Worm (Caenorhabditis elegans) whole organism, late embryonic: ENCODE data around the gene M7.12.

Experiments used
- K09A11.1 ChIP-seq: sonication (generic microtip); optimal IDR thresholded peaks from 2 replicates; lab custom pipeline; 2017; ENCODE audit warnings: antibody characterized with exemption, mild to moderate bottlenecking, missing genetic modification characterization, missing compliant biosample characterization; ENCODE audit not compliant: insufficient read depth
- Y22D7AL.16 ChIP-seq: sonication (generic microtip); optimal IDR thresholded peaks from 2 replicates; lab custom pipeline; 2016; ENCODE audit warnings: missing genetic modification characterization, missing compliant biosample characterization
- ahr-1 ChIP-seq: sonication (generic microtip); optimal IDR thresholded peaks from 2 replicates; lab custom pipeline; 2016; ENCODE audit warnings: missing genetic modification characterization, missing compliant biosample characterization
- ceh-14 ChIP-seq: sonication (generic microtip); optimal IDR thresholded peaks from 2 replicates; lab custom pipeline; 2016; ENCODE audit warnings: missing genotype, missing genetic modification characterization, missing compliant biosample characterization
- ceh-19 ChIP-seq: fragments of 200-800 bp; sonication (Bioruptor generic); optimal IDR thresholded peaks from 2 replicates; lab custom pipeline; 2018; ENCODE audit warnings: mild to moderate bottlenecking, missing genetic modification characterization, missing compliant biosample characterization
- ceh-30 ChIP-seq: fragments of 150-350 bp; optimal IDR thresholded peaks from 2 replicates; lab custom pipeline; 2014; ENCODE audit warnings: missing biosample characterization, missing genetic modification characterization
- ceh-31 ChIP-seq: sonication (generic microtip); optimal IDR thresholded peaks from 2 replicates; lab custom pipeline; 2016; ENCODE audit warnings: missing genetic modification characterization, missing compliant biosample characterization
- ceh-34 ChIP-seq: sonication (generic microtip); optimal IDR thresholded peaks from 2 replicates; lab custom pipeline; 2016; ENCODE audit warnings: mild to moderate bottlenecking, missing genetic modification characterization, missing compliant biosample characterization
- ceh-45 ChIP-seq: fragments of 200-800 bp; sonication (Bioruptor generic); IDR thresholded peaks from 2 replicates; pipeline ENCODE4 v1.3.6; 2022; ENCODE audit warnings: missing genetic modification reagents, missing genetic modification characterization, missing compliant biosample characterization
- ceh-48 ChIP-seq: sonication (generic microtip); optimal IDR thresholded peaks from 2 replicates; lab custom pipeline; 2016; ENCODE audit warnings: missing genetic modification characterization, inconsistent platforms, missing compliant biosample characterization
- ceh-6 ChIP-seq: fragments of 200-800 bp; sonication (Bioruptor generic); optimal IDR thresholded peaks from 2 replicates; lab custom pipeline; 2018; ENCODE audit warnings: mild to moderate bottlenecking, missing genetic modification characterization, missing compliant biosample characterization
- dmd-4 ChIP-seq: sonication (generic microtip); optimal IDR thresholded peaks from 2 replicates; lab custom pipeline; 2016; ENCODE audit warnings: borderline replicate concordance, missing genetic modification characterization, missing compliant biosample characterization
- dve-1 ChIP-seq: sonication (generic microtip); optimal IDR thresholded peaks from 2 replicates; lab custom pipeline; 2017; ENCODE audit warnings: antibody characterized with exemption, mild to moderate bottlenecking, missing genetic modification characterization, missing compliant biosample characterization
- elt-2 ChIP-seq: sonication (generic microtip); optimal IDR thresholded peaks from 2 replicates; lab custom pipeline; 2016; ENCODE audit warnings: missing genetic modification reagents, missing genetic modification characterization, missing compliant biosample characterization
- elt-4 ChIP-seq: sonication (generic microtip); optimal IDR thresholded peaks from 2 replicates; lab custom pipeline; 2016; ENCODE audit warnings: missing genetic modification characterization, missing compliant biosample characterization
- ets-4 ChIP-seq: sonication (generic microtip); optimal IDR thresholded peaks from 2 replicates; lab custom pipeline; 2016; ENCODE audit warnings: missing genetic modification characterization, missing compliant biosample characterization
- fkh-10 ChIP-seq: fragments of 150-350 bp; optimal IDR thresholded peaks from 2 replicates; lab custom pipeline; 2014; ENCODE audit warnings: missing biosample characterization, missing genetic modification reagents, missing genetic modification characterization
- hlh-15 ChIP-seq: sonication (generic microtip); optimal IDR thresholded peaks from 2 replicates; lab custom pipeline; 2016; ENCODE audit warnings: missing genetic modification characterization, missing compliant biosample characterization
- hlh-6 ChIP-seq: sonication (generic microtip); optimal IDR thresholded peaks from 2 replicates; lab custom pipeline; 2016; ENCODE audit warnings: missing genotype, missing genetic modification characterization, missing compliant biosample characterization
- lim-6 ChIP-seq: sonication (generic microtip); optimal IDR thresholded peaks from 2 replicates; lab custom pipeline; 2016; ENCODE audit warnings: missing genetic modification characterization, missing compliant biosample characterization
- lin-11 ChIP-seq: fragments of 200-800 bp; sonication (Bioruptor generic); optimal IDR thresholded peaks from 2 replicates; lab custom pipeline; 2018; ENCODE audit warnings: mild to moderate bottlenecking, missing genetic modification characterization, missing compliant biosample characterization
- nfya-1 ChIP-seq: sonication (generic microtip); optimal IDR thresholded peaks from 2 replicates; lab custom pipeline; 2017; ENCODE audit warnings: missing genetic modification characterization, mild to moderate bottlenecking, missing compliant biosample characterization, antibody characterized with exemption, moderate library complexity
- nhr-232 ChIP-seq: sonication (generic microtip); optimal IDR thresholded peaks from 2 replicates; lab custom pipeline; 2016; ENCODE audit warnings: missing genetic modification characterization, missing compliant biosample characterization
- odd-2 ChIP-seq: sonication (generic microtip); optimal IDR thresholded peaks from 2 replicates; lab custom pipeline; 2017; ENCODE audit warnings: antibody characterized with exemption, mild to moderate bottlenecking, missing genetic modification characterization, missing compliant biosample characterization
- pag-3 ChIP-seq: sonication (generic microtip); optimal IDR thresholded peaks from 2 replicates; lab custom pipeline; 2016; ENCODE audit warnings: missing compliant biosample characterization, missing genetic modification characterization, borderline replicate concordance
- pax-1 ChIP-seq: fragments of 150-350 bp; optimal IDR thresholded peaks from 2 replicates; lab custom pipeline; 2014; ENCODE audit warnings: missing biosample characterization, missing genetic modification characterization
- pha-2 ChIP-seq: sonication (generic microtip); optimal IDR thresholded peaks from 2 replicates; lab custom pipeline; 2017; ENCODE audit warnings: mild to moderate bottlenecking, missing genetic modification characterization, missing compliant biosample characterization
- pros-1 ChIP-seq: fragments of 150-350 bp; optimal IDR thresholded peaks from 2 replicates; lab custom pipeline; 2014; ENCODE audit warnings: missing biosample characterization, missing genetic modification reagents, missing genetic modification characterization
- ref-2 ChIP-seq: sonication (generic microtip); optimal IDR thresholded peaks from 2 replicates; lab custom pipeline; 2016; ENCODE audit warnings: missing genetic modification characterization, missing compliant biosample characterization
- sdc-2 ChIP-seq: sonication (generic microtip); optimal IDR thresholded peaks from 2 replicates; lab custom pipeline; 2016; ENCODE audit warnings: missing genotype, missing genetic modification characterization, missing compliant biosample characterization
- sox-2 ChIP-seq: fragments of 200-800 bp; sonication (Bioruptor generic); IDR thresholded peaks from 2 replicates; pipeline ENCODE4 v1.3.6; 2022; ENCODE audit warnings: missing genetic modification reagents, missing genetic modification characterization, missing compliant biosample characterization
- tbx-2 ChIP-seq: sonication (generic microtip); optimal IDR thresholded peaks from 2 replicates; lab custom pipeline; 2016; ENCODE audit warnings: missing genetic modification characterization, missing compliant biosample characterization
- tbx-7 ChIP-seq: sonication (generic microtip); optimal IDR thresholded peaks from 2 replicates; lab custom pipeline; 2016; ENCODE audit warnings: missing genotype, missing genetic modification characterization, missing compliant biosample characterization
- ttx-3 ChIP-seq: sonication (generic microtip); optimal IDR thresholded peaks from 2 replicates; lab custom pipeline; 2016; ENCODE audit warnings: missing genetic modification reagents, missing genetic modification characterization, missing compliant biosample characterization
- unc-3 ChIP-seq, 2 experiments: fragments of 200-800 bp in 1 of 2; sonication (Bioruptor generic) in 1 of 2; sonication (generic microtip) in 1 of 2; conservative IDR thresholded peaks in 1 of 2; optimal IDR thresholded peaks in 1 of 2; 2 replicates each; pipeline versions ENCODE4 v1.3.6 to Lab custom; 2016 to 2022; ENCODE audit warnings: missing compliant biosample characterization in 2 of 2, missing genetic modification characterization in 2 of 2, missing genetic modification reagents in 1 of 2
- unc-42 ChIP-seq: sonication (generic microtip); optimal IDR thresholded peaks from 2 replicates; lab custom pipeline; 2016; ENCODE audit warnings: missing genotype, missing genetic modification characterization, missing compliant biosample characterization
- unc-55 ChIP-seq: sonication (generic microtip); optimal IDR thresholded peaks from 2 replicates; lab custom pipeline; 2017; ENCODE audit warnings: missing biosample characterization, missing genetic modification reagents, missing genetic modification characterization

The M7.12 gene

ce11 chrIV:11101383-11101782 lies 3.6 kb upstream of the M7.12 start, which contains the start of gene srlf-18:
TSS of gene srlf-18 (minus strand) at chrIV:11101483.
- TF ChIP-seq nfya-1 (tag; lab: Kevin White, UChicago) (no peak), ceh-45 (GFP tag; lab: Robert Waterston, UW) (no peak), unc-42 (tag; lab: Kevin White, UChicago) (no peak), ceh-14 (tag; lab: Kevin White, UChicago) (no peak), tbx-2 (no peak), ref-2 (tag; lab: Kevin White, UChicago) (no peak), dve-1 (no peak), hlh-6 (tag; lab: Kevin White, UChicago) (no peak), pag-3 (tag; lab: Kevin White, UChicago) (no peak), K09A11.1 (tag; lab: Kevin White, UChicago) (no peak), ceh-19 (GFP tag; lab: Kevin White, UChicago) (no peak), nhr-232 (no peak), ceh-30 (tag; lab: Kevin White, UChicago) (no peak), elt-2 (tag; lab: Kevin White, UChicago) (no peak), pros-1 (tag; lab: Kevin White, UChicago) (no peak), sox-2 (GFP tag; lab: Robert Waterston, UW) (no peak), Y22D7AL.16 (tag; lab: Kevin White, UChicago) (no peak), ceh-31 (tag; lab: Kevin White, UChicago) (no peak), unc-3 (GFP tag; conservative IDR thresholded peaks at IDR 0.05; lab: Robert Waterston, UW) (no peak), unc-3 (tag; optimal IDR thresholded peaks at IDR 0.05; lab: Kevin White, UChicago) (no peak), unc-55 (GFP tag; lab: Kevin White, UChicago) (no peak)

- TF ChIP-seq dmd-4 (tag; lab: Kevin White, UChicago): no peak
- no peak for TF ChIP-seq ceh-48 (tag; lab: Kevin White, UChicago)
- TF ChIP-seq pax-1 (tag; lab: Kevin White, UChicago): no peak
- TF ChIP-seq ceh-14 (tag; lab: Kevin White, UChicago): no peak
- TF ChIP-seq nfya-1 (tag; lab: Kevin White, UChicago): no peak
- no peak for TF ChIP-seq unc-55 (GFP tag; lab: Kevin White, UChicago)
- TF ChIP-seq odd-2 (tag; lab: Kevin White, UChicago): no peak
Observed at ce11 chrIV:11100271-11100670, 2.5 kb upstream of the M7.12 start, which contains the start of gene str-3. TSS of gene str-3 (minus strand) at chrIV:11100371.

- TF ChIP-seq unc-42 (tag; lab: Kevin White, UChicago) (peak; percentile 41), ceh-6 (no peak), pha-2 (tag; lab: Kevin White, UChicago) (no peak), ceh-48 (tag; lab: Kevin White, UChicago) (no peak), dmd-4 (tag; lab: Kevin White, UChicago) (no peak), ahr-1 (no peak), sdc-2 (tag; lab: Kevin White, UChicago) (no peak), unc-55 (GFP tag; lab: Kevin White, UChicago) (peak; percentile 32), ceh-34 (tag; lab: Kevin White, UChicago) (no peak), elt-2 (tag; lab: Kevin White, UChicago) (no peak), fkh-10 (no peak), lin-11 (no peak), hlh-15 (tag; lab: Kevin White, UChicago) (no peak), pag-3 (tag; lab: Kevin White, UChicago) (no peak)
Observed at ce11 chrIV:11094974-11095373, 2.8 kb downstream of the M7.12 start, which contains the start of gene M7.8. TSS of gene M7.8 (minus strand) at chrIV:11095085.

ce11 chrIV:11094052-11094451 lies 3.7 kb downstream of the M7.12 start:
- TF ChIP-seq elt-4 (tag; lab: Kevin White, UChicago) (no peak), ttx-3 (tag; lab: Kevin White, UChicago) (no peak), tbx-7 (tag; lab: Kevin White, UChicago) (no peak), ets-4 (tag; lab: Kevin White, UChicago) (no peak), lim-6 (tag; lab: Kevin White, UChicago) (no peak)
